Worm (Caenorhabditis elegans): ENCODE results near the gene C06A6.7.

Gene C06A6.7

ce11 chrIV:7877255-7877654 lies 38.9 kb upstream of the C06A6.7 start:
- TF ChIP-seq ceh-48 (tag; optimal IDR thresholded peaks at IDR 0.05) (no peak), rnt-1 (tag; optimal IDR thresholded peaks at IDR 0.05) (no peak), ceh-14 (tag; optimal IDR thresholded peaks at IDR 0.05) (no peak), odd-2 (tag; optimal IDR thresholded peaks at IDR 0.05) (no peak), lim-6 (tag; optimal IDR thresholded peaks at IDR 0.05) (no peak), ref-2 (tag; optimal IDR thresholded peaks at IDR 0.05) (no peak), elt-2 (tag; optimal IDR thresholded peaks at IDR 0.05) (no peak), hlh-15 (tag; optimal IDR thresholded peaks at IDR 0.05) (no peak), ztf-16 (tag; optimal IDR thresholded peaks at IDR 0.05) (no peak), madf-2 (tag; optimal IDR thresholded peaks at IDR 0.05) (no peak), pag-3 (tag; optimal IDR thresholded peaks at IDR 0.05; ENCODE audit: borderline replicate concordance) (no peak)

DNA sequence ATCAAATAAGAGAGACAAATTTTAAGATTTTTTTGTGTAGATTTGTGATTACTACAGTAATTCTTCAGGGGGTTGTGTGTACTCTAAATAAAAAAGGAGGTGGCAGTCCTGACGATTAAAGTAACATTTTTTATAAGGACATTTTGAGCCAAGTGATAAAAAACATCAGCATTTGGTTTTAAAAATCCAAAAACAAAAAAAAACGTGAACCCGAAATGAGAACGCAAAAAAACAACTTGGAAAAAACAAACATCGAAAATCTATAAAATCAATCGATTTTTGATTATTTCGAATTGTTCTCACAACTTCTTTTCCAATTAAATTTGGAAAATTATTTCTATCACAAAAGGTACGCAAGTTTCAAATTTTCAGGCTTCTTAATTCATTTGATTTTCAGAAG lies 32.1 kb upstream of the C06A6.7 start, which contains the start of gene T06C10.3:
T06C10.3 (plus strand) TSS at position 301 of the 400 bp plus-strand sequence.
- TF ChIP-seq ceh-6 (GFP tag; optimal IDR thresholded peaks at IDR 0.05): no peak
- no peak for TF ChIP-seq mec-3 (tag; optimal IDR thresholded peaks at IDR 0.05; ENCODE audit: borderline replicate concordance)
- no peak for TF ChIP-seq sox-4 (tag; optimal IDR thresholded peaks at IDR 0.05)
- TF ChIP-seq nhr-11 (tag; optimal IDR thresholded peaks at IDR 0.05): no peak
- no peak for TF ChIP-seq ceh-9 (tag; optimal IDR thresholded peaks at IDR 0.05)
- no peak for TF ChIP-seq hlh-8 (tag; optimal IDR thresholded peaks at IDR 0.05)
- TF ChIP-seq nfya-1 (tag; optimal IDR thresholded peaks at IDR 0.05): no peak
- no peak for TF ChIP-seq dmd-4 (tag; optimal IDR thresholded peaks at IDR 0.05; ENCODE audit: borderline replicate concordance)
- no peak for TF ChIP-seq elt-4 (tag; optimal IDR thresholded peaks at IDR 0.05)
- TF ChIP-seq ceh-48 (tag; optimal IDR thresholded peaks at IDR 0.05): no peak
- TF ChIP-seq ama-1 (optimal IDR thresholded peaks at IDR 0.05): no peak
- TF ChIP-seq ceh-34 (tag; optimal IDR thresholded peaks at IDR 0.05): no peak
- TF ChIP-seq C08G9.2 (tag; optimal IDR thresholded peaks at IDR 0.05): no peak
- TF ChIP-seq ets-4 (tag; optimal IDR thresholded peaks at IDR 0.05): no peak

DNA sequence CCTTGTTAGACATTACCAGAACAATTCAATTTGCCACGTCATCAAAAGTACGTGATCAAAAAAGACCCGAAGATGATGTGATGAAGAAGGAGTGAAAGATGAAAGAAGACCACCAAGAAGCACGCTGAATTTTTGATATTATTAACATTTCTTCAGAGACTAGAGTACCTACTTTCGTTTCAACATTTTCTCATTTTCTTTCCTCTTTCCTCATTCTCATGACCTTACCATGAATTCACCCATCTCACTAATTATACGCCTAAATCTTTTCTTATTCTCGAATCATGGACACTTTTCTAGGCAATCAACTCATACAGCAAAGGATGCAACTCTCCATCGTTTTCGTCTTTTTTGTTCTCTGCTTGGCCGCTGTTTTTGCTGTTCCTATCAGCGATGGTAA lies 30.3 kb upstream of the C06A6.7 start, which contains the start of gene flp-10:
flp-10 (plus strand) TSS at position 301 of the 400 bp plus-strand sequence.
- TF ChIP-seq ceh-24 (tag; optimal IDR thresholded peaks at IDR 0.05): no peak
- no peak for TF ChIP-seq F13H6.1 (tag; optimal IDR thresholded peaks at IDR 0.05)
- no peak for TF ChIP-seq unc-3 (GFP tag; conservative IDR thresholded peaks at IDR 0.05)
- no peak for TF ChIP-seq unc-3 (tag; optimal IDR thresholded peaks at IDR 0.05)
- no peak for TF ChIP-seq unc-42 (tag; optimal IDR thresholded peaks at IDR 0.05)
- no peak for TF ChIP-seq dve-1 (tag; optimal IDR thresholded peaks at IDR 0.05)
- no peak for TF ChIP-seq C08G9.2 (tag; optimal IDR thresholded peaks at IDR 0.05)
- TF ChIP-seq tbx-7 (tag; optimal IDR thresholded peaks at IDR 0.05): no peak
- no peak for TF ChIP-seq odd-2 (tag; optimal IDR thresholded peaks at IDR 0.05)
- TF ChIP-seq ceh-48 (tag; optimal IDR thresholded peaks at IDR 0.05): no peak
- TF ChIP-seq ets-4 (tag; optimal IDR thresholded peaks at IDR 0.05): no peak
- no peak for TF ChIP-seq gmeb-2 (tag; optimal IDR thresholded peaks at IDR 0.05)
- TF ChIP-seq che-1 (tag; optimal IDR thresholded peaks at IDR 0.05): no peak
- TF ChIP-seq ceh-22 (tag; optimal IDR thresholded peaks at IDR 0.05): no peak

DNA sequence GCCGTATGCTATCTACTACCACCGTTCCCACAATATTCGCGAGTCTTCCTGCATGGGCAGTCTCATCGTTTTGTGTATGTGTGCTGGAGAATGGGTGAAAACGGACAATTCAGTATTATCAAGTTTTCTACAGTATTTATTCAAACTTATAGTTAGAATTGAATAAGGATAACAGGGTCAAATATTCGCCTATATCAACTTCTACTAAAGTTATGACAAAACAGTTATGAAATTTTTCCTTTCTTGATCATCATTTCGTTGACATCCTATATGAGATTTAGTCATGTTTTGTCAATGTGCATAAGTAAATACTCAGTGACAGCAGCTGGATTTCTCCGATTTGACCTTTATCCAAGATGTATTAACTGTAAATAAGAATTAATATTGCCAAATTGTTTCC lies 13.0 kb upstream of the C06A6.7 start:
- TF ChIP-seq fax-1 (tag; optimal IDR thresholded peaks at IDR 0.05) (no peak), pat-9 (tag; optimal IDR thresholded peaks at IDR 0.05) (no peak), unc-3 (GFP tag; conservative IDR thresholded peaks at IDR 0.05) (no peak), unc-3 (tag; optimal IDR thresholded peaks at IDR 0.05) (no peak), ceh-9 (tag; optimal IDR thresholded peaks at IDR 0.05) (no peak), lim-6 (tag; optimal IDR thresholded peaks at IDR 0.05) (no peak), mec-3 (tag; optimal IDR thresholded peaks at IDR 0.05; ENCODE audit: borderline replicate concordance) (no peak), ztf-16 (tag; optimal IDR thresholded peaks at IDR 0.05) (no peak), eyg-1 (tag; optimal IDR thresholded peaks at IDR 0.05) (no peak), ama-1 (optimal IDR thresholded peaks at IDR 0.05) (no peak), pag-3 (tag; optimal IDR thresholded peaks at IDR 0.05; ENCODE audit: borderline replicate concordance) (no peak), rnt-1 (tag; optimal IDR thresholded peaks at IDR 0.05) (no peak), lin-11 (tag; optimal IDR thresholded peaks at IDR 0.05) (no peak), pax-1 (tag; optimal IDR thresholded peaks at IDR 0.05) (no peak), odd-2 (tag; optimal IDR thresholded peaks at IDR 0.05) (no peak), ttx-3 (tag; optimal IDR thresholded peaks at IDR 0.05) (no peak), che-1 (tag; optimal IDR thresholded peaks at IDR 0.05) (no peak), ceh-19 (GFP tag; optimal IDR thresholded peaks at IDR 0.05) (no peak)

Data from whole organism, late embryonic.